Fruit fly (Drosophila melanogaster) whole organism, embryonic: ENCODE measurements around the gene shf.

ENCODE experiments used
- Aef1 ChIP-seq: fragments of 200-800 bp; sonication (Bioruptor generic); IDR thresholded peaks from 3 replicates; pipeline ENCODE4 v1.3.6; 2022; ENCODE audit warnings: missing biosample characterization, missing genetic modification characterization
- CG1024 ChIP-seq: fragments of 200-800 bp; sonication (Bioruptor generic); IDR thresholded peaks from 2 replicates; pipeline ENCODE4 v1.3.6; 2022; ENCODE audit warnings: missing biosample characterization, missing genetic modification characterization
- CG10274 ChIP-seq: fragments of 200-800 bp; sonication (Bioruptor generic); optimal IDR thresholded peaks from 3 replicates; lab custom pipeline; 2017; ENCODE audit warnings: missing biosample characterization, mild to moderate bottlenecking, missing genetic modification characterization
- CG12391 ChIP-seq: fragments of 200-800 bp; sonication (Bioruptor generic); optimal IDR thresholded peaks from 3 replicates; lab custom pipeline; 2018; ENCODE audit warnings: missing biosample characterization, mild to moderate bottlenecking, missing genetic modification characterization, moderate library complexity
- CG14014 ChIP-seq: fragments of 200-800 bp; sonication (Bioruptor generic); IDR thresholded peaks from 2 replicates; pipeline ENCODE4 v1.3.6; 2022; ENCODE audit warnings: missing biosample characterization, missing genetic modification characterization
- CG14710 ChIP-seq: fragments of 200-800 bp; sonication (Bioruptor generic); optimal IDR thresholded peaks from 3 replicates; lab custom pipeline; 2019; ENCODE audit warnings: missing biosample characterization, mild to moderate bottlenecking, missing genetic modification characterization, moderate library complexity
- CG15269 ChIP-seq: fragments of 200-800 bp; sonication (Bioruptor generic); optimal IDR thresholded peaks from 2 replicates; lab custom pipeline; 2018; ENCODE audit warnings: missing biosample characterization, mild to moderate bottlenecking, missing genetic modification characterization, moderate library complexity
- CG1647 ChIP-seq: fragments of 200-800 bp; sonication (Bioruptor generic); optimal IDR thresholded peaks from 3 replicates; lab custom pipeline; 2016; ENCODE audit warnings: missing biosample characterization, missing genetic modification characterization
- CG16815 ChIP-seq: fragments of 200-800 bp; sonication (Bioruptor generic); optimal IDR thresholded peaks from 3 replicates; lab custom pipeline; 2017; ENCODE audit warnings: missing biosample characterization, mild to moderate bottlenecking, missing genetic modification characterization
- CG17612 ChIP-seq: fragments of 200-800 bp; sonication (Bioruptor generic); IDR thresholded peaks from 2 replicates; pipeline ENCODE4 v1.3.6; 2022; ENCODE audit warnings: missing biosample characterization, missing genetic modification characterization
- CG17802 ChIP-seq: fragments of 200-800 bp; sonication (Bioruptor generic); optimal IDR thresholded peaks from 2 replicates; lab custom pipeline; 2018; ENCODE audit warnings: missing biosample characterization, mild to moderate bottlenecking, missing genetic modification characterization, moderate library complexity
- CG17912 ChIP-seq: fragments of 200-800 bp; sonication (Bioruptor generic); optimal IDR thresholded peaks from 2 replicates; lab custom pipeline; 2018; ENCODE audit warnings: missing biosample characterization, mild to moderate bottlenecking, missing genetic modification characterization
- CG18011 ChIP-seq: fragments of 200-800 bp; sonication (Bioruptor generic); optimal IDR thresholded peaks from 2 replicates; lab custom pipeline; 2017; ENCODE audit warnings: missing biosample characterization, missing genetic modification characterization, mild to moderate bottlenecking, moderate library complexity, missing genotype
- CG18476 ChIP-seq: fragments of 200-800 bp; sonication (Bioruptor generic); optimal IDR thresholded peaks from 2 replicates; lab custom pipeline; 2016; ENCODE audit warnings: missing biosample characterization, mild to moderate bottlenecking, missing genetic modification characterization
- CG18599 ChIP-seq: fragments of 200-800 bp; sonication (Bioruptor generic); optimal IDR thresholded peaks from 3 replicates; lab custom pipeline; 2017; ENCODE audit warnings: missing biosample characterization, missing genetic modification characterization, mild to moderate bottlenecking, moderate library complexity, missing genetic modification reagents
- CG2202 ChIP-seq: fragments of 200-800 bp; sonication (Bioruptor generic); optimal IDR thresholded peaks from 2 replicates; lab custom pipeline; 2018; ENCODE audit warnings: missing biosample characterization, mild to moderate bottlenecking, missing genetic modification characterization
- CG4360 ChIP-seq: fragments of 200-800 bp; sonication (Bioruptor generic); IDR thresholded peaks from 2 replicates; pipeline ENCODE4 v1.3.6; 2022; ENCODE audit warnings: missing biosample characterization, missing genetic modification characterization
- CG4820 ChIP-seq: fragments of 200-800 bp; sonication (Bioruptor generic); optimal IDR thresholded peaks from 3 replicates; lab custom pipeline; 2016; ENCODE audit warnings: missing biosample characterization, missing genetic modification characterization
- CG6683 ChIP-seq: fragments of 200-800 bp; sonication (Bioruptor generic); optimal IDR thresholded peaks from 2 replicates; lab custom pipeline; 2017; ENCODE audit warnings: missing biosample characterization, mild to moderate bottlenecking, missing genetic modification characterization, missing genetic modification reagents
- CG7372 ChIP-seq: fragments of 200-800 bp; sonication (Bioruptor generic); IDR thresholded peaks from 2 replicates; pipeline ENCODE4 v1.3.6; 2022; ENCODE audit warnings: missing biosample characterization, missing genetic modification characterization
- CG7963 ChIP-seq: fragments of 200-800 bp; sonication (Bioruptor generic); IDR thresholded peaks from 3 replicates; pipeline ENCODE4 v1.3.6; 2022; ENCODE audit warnings: missing biosample characterization, missing genetic modification characterization; ENCODE audit not compliant: partially characterized antibody
- CkIIα-i1 ChIP-seq: fragments of 200-800 bp; sonication (Bioruptor generic); IDR thresholded peaks from 2 replicates; pipeline ENCODE4 v1.3.6; 2022; ENCODE audit warnings: missing biosample characterization, missing genetic modification characterization
- D ChIP-seq, 2 experiments: fragments of 200-800 bp in 1 of 2; fragments of >200 bp in 1 of 2; sonication (Bioruptor generic) in 1 of 2; optimal IDR thresholded peaks; 2 replicates in 1 of 2; 3 replicates in 1 of 2; lab custom pipeline; 2017; ENCODE audit warnings: mild to moderate bottlenecking in 1 of 2, missing biosample characterization in 1 of 2, missing genetic modification characterization in 1 of 2, missing genetic modification reagents in 1 of 2
- Fer3 ChIP-seq: fragments of 200-800 bp; sonication (Bioruptor generic); optimal IDR thresholded peaks from 2 replicates; lab custom pipeline; 2018; ENCODE audit warnings: missing biosample characterization, mild to moderate bottlenecking, missing genetic modification characterization, moderate library complexity
- Gsc ChIP-seq: fragments of 200-800 bp; sonication (Bioruptor generic); IDR thresholded peaks from 2 replicates; pipeline ENCODE4 v1.3.6; 2022; ENCODE audit warnings: missing biosample characterization, missing genetic modification characterization
- Hey ChIP-seq: fragments of 200-800 bp; sonication (Bioruptor generic); optimal IDR thresholded peaks from 3 replicates; lab custom pipeline; 2018; ENCODE audit warnings: missing biosample characterization, mild to moderate bottlenecking, missing genetic modification characterization
- Jarid2 ChIP-seq: fragments of 200-800 bp; sonication (Bioruptor generic); optimal IDR thresholded peaks from 3 replicates; lab custom pipeline; 2017; ENCODE audit warnings: mild to moderate bottlenecking, missing biosample characterization, missing genetic modification reagents, missing genetic modification characterization
- Mrtf ChIP-seq: fragments of 200-800 bp; sonication (Bioruptor generic); IDR thresholded peaks from 3 replicates; pipeline ENCODE4 v1.3.6; 2022; ENCODE audit warnings: missing biosample characterization, missing genetic modification characterization
- Neu2 ChIP-seq: fragments of 200-800 bp; sonication (Bioruptor generic); optimal IDR thresholded peaks from 3 replicates; lab custom pipeline; 2016; ENCODE audit warnings: missing biosample characterization, missing genetic modification characterization, borderline replicate concordance
- Oli ChIP-seq: fragments of 200-800 bp; sonication (Bioruptor generic); optimal IDR thresholded peaks from 2 replicates; lab custom pipeline; 2018; ENCODE audit warnings: missing biosample characterization, mild to moderate bottlenecking, missing genetic modification characterization, moderate library complexity
- Six4 ChIP-seq: fragments of 200-800 bp; sonication (Bioruptor generic); optimal IDR thresholded peaks from 2 replicates; lab custom pipeline; 2016; ENCODE audit warnings: missing biosample characterization, missing genetic modification characterization
- Sox102F ChIP-seq: fragments of 200-800 bp; sonication (Bioruptor generic); optimal IDR thresholded peaks from 2 replicates; lab custom pipeline; 2018; ENCODE audit warnings: missing biosample characterization, mild to moderate bottlenecking, missing genetic modification characterization, moderate library complexity
- Ssrp ChIP-seq: fragments of 200-800 bp; sonication (Bioruptor generic); optimal IDR thresholded peaks from 2 replicates; lab custom pipeline; 2018; ENCODE audit warnings: missing biosample characterization, mild to moderate bottlenecking, missing genetic modification characterization, moderate library complexity
- Stat92E ChIP-seq, 3 experiments: fragments of >200 bp in 2 of 3; fragments of 200-800 bp in 1 of 3; sonication (Bioruptor generic) in 1 of 3; optimal IDR thresholded peaks; 2 replicates each; lab custom pipeline; 2017 to 2019; ENCODE audit warnings: missing biosample characterization in 3 of 3, missing genetic modification characterization in 3 of 3, mild to moderate bottlenecking in 1 of 3, moderate library complexity in 1 of 3
- Tbp ChIP-seq: fragments of >200 bp; optimal IDR thresholded peaks from 2 replicates; lab custom pipeline; 2018; ENCODE audit warnings: missing biosample characterization, missing genetic modification characterization
- bab2 ChIP-seq: fragments of 200-800 bp; sonication (Bioruptor generic); optimal IDR thresholded peaks from 2 replicates; lab custom pipeline; 2016; ENCODE audit warnings: missing biosample characterization, missing genetic modification characterization
- bbx ChIP-seq: fragments of 200-800 bp; sonication (Bioruptor generic); IDR thresholded peaks from 2 replicates; pipeline ENCODE4 v1.3.6; 2022; ENCODE audit warnings: missing biosample characterization, missing genetic modification characterization; ENCODE audit not compliant: partially characterized antibody
- chm ChIP-seq: fragments of 200-800 bp; sonication (Bioruptor generic); IDR thresholded peaks from 2 replicates; pipeline ENCODE4 v1.3.6; 2022; ENCODE audit warnings: missing biosample characterization, missing genetic modification characterization
- ci ChIP-seq: fragments of 200-800 bp; sonication (Bioruptor generic); IDR thresholded peaks from 3 replicates; pipeline ENCODE4 v1.3.6; 2022; ENCODE audit warnings: missing biosample characterization, missing genetic modification characterization
- cwo ChIP-seq: fragments of 200-800 bp; sonication (Bioruptor generic); optimal IDR thresholded peaks from 3 replicates; lab custom pipeline; 2017; ENCODE audit warnings: missing biosample characterization, missing genetic modification characterization, mild to moderate bottlenecking, moderate library complexity, missing genetic modification reagents
- dmrt11E ChIP-seq: fragments of 200-800 bp; sonication (Bioruptor generic); optimal IDR thresholded peaks from 3 replicates; lab custom pipeline; 2018; ENCODE audit warnings: missing biosample characterization, mild to moderate bottlenecking, missing genetic modification characterization, moderate library complexity
- fd64A ChIP-seq: fragments of 200-800 bp; sonication (Bioruptor generic); optimal IDR thresholded peaks from 3 replicates; lab custom pipeline; 2018; ENCODE audit warnings: missing biosample characterization, mild to moderate bottlenecking, missing genetic modification characterization
- grn ChIP-seq: fragments of 200-800 bp; sonication (Bioruptor generic); optimal IDR thresholded peaks from 3 replicates; lab custom pipeline; 2017; ENCODE audit warnings: missing biosample characterization, missing genetic modification characterization
- kni ChIP-seq: fragments of 200-800 bp; sonication (Bioruptor generic); optimal IDR thresholded peaks from 3 replicates; lab custom pipeline; 2017; ENCODE audit warnings: mild to moderate bottlenecking, missing biosample characterization, missing genetic modification reagents, missing genetic modification characterization
- mirr ChIP-seq: fragments of 200-800 bp; sonication (Bioruptor generic); optimal IDR thresholded peaks from 3 replicates; lab custom pipeline; 2018; ENCODE audit warnings: missing biosample characterization, mild to moderate bottlenecking, missing genetic modification characterization
- onecut ChIP-seq: fragments of 200-800 bp; sonication (Bioruptor generic); IDR thresholded peaks from 2 replicates; pipeline ENCODE4 v1.3.6; 2022; ENCODE audit warnings: missing biosample characterization, missing genetic modification characterization
- tx ChIP-seq: fragments of 200-800 bp; sonication (Bioruptor generic); optimal IDR thresholded peaks from 2 replicates; lab custom pipeline; 2016; ENCODE audit warnings: missing biosample characterization, missing genetic modification characterization

shf gene

DNA sequence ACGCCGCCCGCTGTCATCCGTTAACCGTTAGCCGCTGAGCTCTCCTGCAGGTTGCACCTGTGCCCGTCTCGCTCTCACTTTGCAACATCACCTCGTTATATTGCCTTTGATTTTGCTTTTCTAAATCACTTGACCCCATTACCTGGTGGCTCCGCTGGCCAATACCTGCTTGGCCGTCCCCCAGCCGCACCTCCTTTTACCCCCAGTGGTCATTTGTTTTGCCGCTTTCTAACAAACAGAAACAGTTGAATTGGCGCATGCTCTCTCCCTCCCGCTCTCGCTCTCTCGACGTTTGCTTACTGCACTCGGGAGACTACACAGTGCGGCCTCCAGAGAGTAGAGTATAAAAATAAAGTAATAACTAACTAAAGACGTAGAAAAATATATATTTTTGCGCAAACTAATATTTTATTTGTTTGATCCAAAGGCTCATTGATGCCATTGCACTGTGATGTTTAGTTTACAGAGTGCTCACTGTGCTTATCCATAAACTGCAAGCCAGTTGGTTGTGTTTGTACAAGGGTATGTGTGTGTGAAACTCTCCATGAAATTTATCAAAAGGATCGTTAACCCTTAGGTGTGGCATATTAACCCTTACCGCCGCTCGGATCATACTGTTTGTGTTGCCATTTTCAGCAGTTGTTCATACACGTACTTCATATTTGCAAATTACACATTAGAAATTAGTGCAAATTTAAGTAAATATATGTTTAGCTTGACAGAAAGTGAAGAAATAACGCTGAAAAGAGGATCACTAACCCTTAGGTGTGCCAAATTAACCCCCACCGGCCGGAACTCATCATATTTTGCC is 25.2 kb upstream of the shf start (continued):
- TF ChIP-seq bab2 (GFP tag; lab: Kevin White, UChicago) (peak; percentile 73), CG17802 (tag; lab: Kevin White, UChicago) (peak; percentile 34), Fer3 (tag; lab: Kevin White, UChicago) (peak; percentile 78), Six4 (GFP tag; lab: Kevin White, UChicago) (peak; percentile 53), Stat92E (GFP tag; optimal IDR thresholded peaks at IDR 0.05; lab: Kevin White, UChicago) (no peak), CG1024 (GFP tag; lab: Robert Waterston, UW) (peak; percentile 83), CG16815 (GFP tag; lab: Kevin White, UChicago) (peak; percentile 76), bbx (no peak; the same call in 1 of the 2 replicates), CG12391 (tag; lab: Kevin White, UChicago) (peak; percentile 84), ci (peak; percentile 97), grn (GFP tag; lab: Kevin White, UChicago) (no peak), onecut (GFP tag; lab: Robert Waterston, UW) (peak; percentile 62), CG15269 (no peak), CG17912 (no peak), Jarid2 (GFP tag; lab: Kevin White, UChicago) (peak; percentile 16), CG18011 (GFP tag; lab: Kevin White, UChicago) (peak; percentile 20), Oli (tag; lab: Kevin White, UChicago) (peak; percentile 79), CG18599 (GFP tag; lab: Kevin White, UChicago) (peak; percentile 91), Mrtf (peak; percentile 81), chm (GFP tag; lab: Robert Waterston, UW) (peak; percentile 90), CG18476 (GFP tag; lab: Kevin White, UChicago) (peak; percentile 67), Hey (tag; lab: Kevin White, UChicago) (no peak), CG14014 (GFP tag; lab: Robert Waterston, UW) (peak; percentile 83), CG1647 (GFP tag; lab: Kevin White, UChicago) (peak; percentile 28), tx (peak; percentile 42), mirr (GFP tag; lab: Kevin White, UChicago) (no peak), CG10274 (GFP tag; lab: Kevin White, UChicago) (peak; percentile 20), Aef1 (GFP tag; lab: Robert Waterston, UW) (peak; percentile 87), dmrt11E (tag; lab: Kevin White, UChicago) (peak; percentile 77), CG6683 (GFP tag; lab: Kevin White, UChicago) (peak; percentile 33), CG7372 (peak; percentile 79), D (optimal IDR thresholded peaks at IDR 0.05; lab: Kevin White, UChicago) (no peak), D (GFP tag; optimal IDR thresholded peaks at IDR 0.05; lab: Kevin White, UChicago) (peak; percentile 45), fd64A (GFP tag; lab: Kevin White, UChicago) (peak; percentile 18), cwo (GFP tag; lab: Kevin White, UChicago) (peak; percentile 69), CG14710 (tag; lab: Kevin White, UChicago) (peak; percentile 44), CkIIα-i1 (GFP tag; lab: Robert Waterston, UW) (no peak), Sox102F (GFP tag; lab: Kevin White, UChicago) (no peak), CG4360 (GFP tag; lab: Robert Waterston, UW) (peak; percentile 55), Gsc (peak; percentile 67; the same call in 1 of the 2 replicates), Ssrp (peak; percentile 60), kni (GFP tag; lab: Kevin White, UChicago) (no peak), CG7963 (GFP tag; lab: Robert Waterston, UW) (no peak), Tbp (GFP tag; lab: Kevin White, UChicago) (no peak), CG2202 (peak; percentile 39), CG4820 (peak; percentile 64), CG17612 (peak; percentile 40; the same call in 1 of the 2 replicates), Neu2 (GFP tag; lab: Kevin White, UChicago) (no peak)
